Worm (Caenorhabditis elegans) whole organism, L2 larva: Measurements from ENCODE around the gene sqv-4.

Experiments used
- ZK546.5 ChIP-seq: sonication (generic microtip); optimal IDR thresholded peaks from 2 replicates; lab custom pipeline; 2017; ENCODE audit warnings: missing biosample characterization, missing genetic modification characterization
- egl-27 ChIP-seq: sonication (generic microtip); optimal IDR thresholded peaks from 3 replicates; lab custom pipeline; 2017; ENCODE audit warnings: missing biosample characterization, missing genetic modification reagents, missing genetic modification characterization
- elt-1 ChIP-seq: fragments of 150-350 bp; optimal IDR thresholded peaks from 2 replicates; lab custom pipeline; 2014; ENCODE audit warnings: missing biosample characterization, missing genetic modification characterization
- fos-1 ChIP-seq: fragments of 150-350 bp; optimal IDR thresholded peaks from 2 replicates; lab custom pipeline; 2014; ENCODE audit warnings: missing biosample characterization, missing genetic modification characterization
- lin-11 ChIP-seq: fragments of 150-350 bp; sonication (generic microtip); optimal IDR thresholded peaks from 2 replicates; lab custom pipeline; 2014; ENCODE audit warnings: missing biosample characterization, missing genetic modification characterization, inconsistent platforms, mixed read lengths
- lin-13 ChIP-seq: fragments of 150-350 bp; optimal IDR thresholded peaks from 2 replicates; lab custom pipeline; 2014; ENCODE audit warnings: missing biosample characterization, missing genetic modification reagents, missing genetic modification characterization
- lsy-2 ChIP-seq, 2 experiments: fragments of 150-350 bp in 1 of 2; sonication (generic microtip) in 1 of 2; optimal IDR thresholded peaks; 2 replicates each; lab custom pipeline; 2014 to 2017; ENCODE audit warnings: missing biosample characterization in 2 of 2, missing genetic modification characterization in 2 of 2
- mab-5 ChIP-seq: fragments of 150-350 bp; optimal IDR thresholded peaks from 2 replicates; lab custom pipeline; 2014; ENCODE audit warnings: missing biosample characterization, missing genetic modification characterization
- nhr-77 ChIP-seq: fragments of 150-350 bp; optimal IDR thresholded peaks from 2 replicates; lab custom pipeline; 2014; ENCODE audit warnings: missing biosample characterization, missing genetic modification characterization
- sem-4 ChIP-seq: fragments of 150-350 bp; optimal IDR thresholded peaks from 2 replicates; lab custom pipeline; 2014; ENCODE audit warnings: missing biosample characterization, missing genetic modification reagents, missing genetic modification characterization
- snpc-4 ChIP-seq: fragments of 150-350 bp; optimal IDR thresholded peaks from 2 replicates; lab custom pipeline; 2014; ENCODE audit warnings: missing biosample characterization, missing genetic modification characterization
- unc-39 ChIP-seq: fragments of 150-350 bp; optimal IDR thresholded peaks from 2 replicates; lab custom pipeline; 2014; ENCODE audit warnings: missing biosample characterization, missing genetic modification characterization
- unc-62 ChIP-seq: fragments of 150-350 bp; optimal IDR thresholded peaks from 2 replicates; lab custom pipeline; 2014; ENCODE audit warnings: missing biosample characterization, missing genetic modification reagents, missing genetic modification characterization
- ztf-4 ChIP-seq: fragments of 150-350 bp; optimal IDR thresholded peaks from 2 replicates; lab custom pipeline; 2014; ENCODE audit warnings: missing biosample characterization, missing genetic modification characterization

ce11 chrV:10657959-10658358, 3.3 kb downstream of the sqv-4 start, which contains the start of gene tut-2:
- TF ChIP-seq egl-27 (no peak), mab-5 (tag; lab: Kevin White, UChicago) (no peak), ZK546.5 (tag; lab: Kevin White, UChicago) (no peak), nhr-77 (no peak), lin-13 (GFP tag; lab: Kevin White, UChicago) (no peak), ztf-4 (tag; lab: Kevin White, UChicago) (no peak), snpc-4 (tag; lab: Kevin White, UChicago) (no peak), elt-1 (no peak), sem-4 (no peak), lsy-2 (tag; optimal IDR thresholded peaks at IDR 0.05; lab: Kevin White, UChicago) (no peak), fos-1 (tag; lab: Kevin White, UChicago) (no peak), unc-62 (GFP tag; lab: Kevin White, UChicago) (no peak), unc-39 (tag; lab: Kevin White, UChicago) (no peak), lin-11 (tag; lab: Kevin White, UChicago) (no peak)
